Worm (Caenorhabditis elegans): ENCODE results near the gene irld-3.

DNA sequence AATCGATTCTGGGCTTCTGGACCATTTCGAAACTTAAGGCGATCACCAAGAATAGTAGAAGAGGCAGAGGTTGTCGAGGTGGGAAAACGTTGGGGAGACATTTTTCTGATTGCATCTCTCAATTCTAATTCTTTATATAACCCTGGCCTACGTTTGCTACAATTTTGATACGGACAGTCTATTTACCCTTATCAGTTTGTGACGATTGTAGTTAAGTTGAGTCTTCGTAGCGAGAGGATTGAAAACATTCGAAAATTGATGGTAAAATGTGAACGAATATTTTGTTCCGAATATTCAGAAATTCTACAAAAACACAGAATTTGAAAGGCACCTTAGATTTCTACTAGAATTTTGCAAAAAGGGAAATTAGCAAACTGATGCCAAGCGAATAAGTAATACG, 10.7 kb downstream of the irld-3 start, which contains the start of gene Y73C8C.10:
- TF ChIP-seq ztf-11 (tag; optimal IDR thresholded peaks at IDR 0.05) (no peak), flh-1 (GFP tag; optimal IDR thresholded peaks at IDR 0.05) (no peak), unc-62 (GFP tag; optimal IDR thresholded peaks at IDR 0.05) (no peak), lsy-2 (tag; optimal IDR thresholded peaks at IDR 0.05) (no peak), nhr-28 (tag; optimal IDR thresholded peaks at IDR 0.05) (no peak), blmp-1 (tag; optimal IDR thresholded peaks at IDR 0.05) (no peak), nhr-12 (tag; optimal IDR thresholded peaks at IDR 0.05) (no peak), pha-4 (tag; optimal IDR thresholded peaks at IDR 0.05) (no peak), hlh-1 (tag; optimal IDR thresholded peaks at IDR 0.05) (no peak)
